Worm (Caenorhabditis elegans) whole organism, L4/young adult: ENCODE data around the gene glb-17.

Experiments
- W03F9.2 ChIP-seq: fragments of 150-350 bp; optimal IDR thresholded peaks from 2 replicates; lab custom pipeline; 2014; ENCODE audit warnings: missing biosample characterization, missing genetic modification characterization
- dao-5 ChIP-seq: sonication (generic microtip); optimal IDR thresholded peaks from 2 replicates; lab custom pipeline; 2016; ENCODE audit warnings: missing genotype, missing genetic modification characterization, moderate library complexity, missing compliant biosample characterization
- him-1 ChIP-seq: sonication (generic microtip); optimal IDR thresholded peaks from 2 replicates; lab custom pipeline; 2016; ENCODE audit warnings: missing genotype, missing genetic modification reagents, missing genetic modification characterization, missing compliant biosample characterization

The glb-17 gene

ce11 chrX:9546640-9547039 is 30.2 kb downstream of the glb-17 start:
- TF ChIP-seq W03F9.2 (tag; lab: Kevin White, UChicago) (no peak), him-1 (tag; lab: Kevin White, UChicago) (no peak), dao-5 (tag; lab: Kevin White, UChicago) (no peak)

ce11 chrX:9544405-9544804 is 32.4 kb downstream of the glb-17 start:
- TF ChIP-seq W03F9.2 (tag; lab: Kevin White, UChicago) (no peak), dao-5 (tag; lab: Kevin White, UChicago) (no peak), him-1 (tag; lab: Kevin White, UChicago) (no peak)

DNA sequence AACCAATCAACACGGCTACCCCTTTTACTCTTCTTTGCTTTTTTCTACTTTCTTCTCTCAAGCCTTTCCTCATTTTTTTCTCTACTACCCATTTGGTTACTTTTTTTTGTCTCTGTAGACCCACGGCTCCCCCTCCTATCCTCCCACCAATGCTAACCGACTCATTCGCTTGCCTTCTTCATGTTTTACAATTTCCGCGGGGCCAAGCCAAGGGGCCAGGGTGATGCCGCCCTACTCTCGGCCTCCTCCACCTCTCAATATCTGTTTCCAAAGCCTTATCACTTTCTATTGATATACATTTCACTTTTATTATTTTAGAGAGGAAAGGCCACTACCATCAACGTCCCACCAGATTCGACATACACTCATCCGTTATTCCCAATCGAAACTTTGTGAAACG is 33.5 kb downstream of the glb-17 start, which contains the start of gene F49E2.5:
Gene F49E2.5 (plus strand): TSS at position 301 of the 400 bp plus-strand sequence.
- TF ChIP-seq dao-5 (tag; lab: Kevin White, UChicago) (no peak), him-1 (tag; lab: Kevin White, UChicago) (no peak), W03F9.2 (tag; lab: Kevin White, UChicago) (no peak)

DNA sequence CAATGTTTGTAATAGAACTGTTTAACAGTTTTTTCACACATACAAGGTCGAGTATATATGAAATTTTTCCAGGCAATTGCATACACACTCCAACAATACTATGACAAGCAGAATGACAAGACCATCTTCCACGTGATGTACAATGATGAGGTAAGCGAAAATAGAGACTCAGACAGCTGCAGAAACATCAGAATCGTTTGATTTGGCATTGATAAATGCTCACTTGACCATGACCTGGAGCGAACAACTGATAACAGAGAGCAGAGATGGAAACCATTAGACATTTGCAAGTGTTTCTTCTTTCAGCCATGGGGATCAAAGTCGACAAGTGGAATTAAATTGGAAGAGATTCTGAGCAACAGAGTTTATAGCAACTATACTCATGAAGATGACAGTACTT is 36.4 kb downstream of the glb-17 start:
- TF ChIP-seq dao-5 (tag; lab: Kevin White, UChicago) (no peak), him-1 (tag; lab: Kevin White, UChicago) (no peak), W03F9.2 (tag; lab: Kevin White, UChicago) (no peak)

DNA sequence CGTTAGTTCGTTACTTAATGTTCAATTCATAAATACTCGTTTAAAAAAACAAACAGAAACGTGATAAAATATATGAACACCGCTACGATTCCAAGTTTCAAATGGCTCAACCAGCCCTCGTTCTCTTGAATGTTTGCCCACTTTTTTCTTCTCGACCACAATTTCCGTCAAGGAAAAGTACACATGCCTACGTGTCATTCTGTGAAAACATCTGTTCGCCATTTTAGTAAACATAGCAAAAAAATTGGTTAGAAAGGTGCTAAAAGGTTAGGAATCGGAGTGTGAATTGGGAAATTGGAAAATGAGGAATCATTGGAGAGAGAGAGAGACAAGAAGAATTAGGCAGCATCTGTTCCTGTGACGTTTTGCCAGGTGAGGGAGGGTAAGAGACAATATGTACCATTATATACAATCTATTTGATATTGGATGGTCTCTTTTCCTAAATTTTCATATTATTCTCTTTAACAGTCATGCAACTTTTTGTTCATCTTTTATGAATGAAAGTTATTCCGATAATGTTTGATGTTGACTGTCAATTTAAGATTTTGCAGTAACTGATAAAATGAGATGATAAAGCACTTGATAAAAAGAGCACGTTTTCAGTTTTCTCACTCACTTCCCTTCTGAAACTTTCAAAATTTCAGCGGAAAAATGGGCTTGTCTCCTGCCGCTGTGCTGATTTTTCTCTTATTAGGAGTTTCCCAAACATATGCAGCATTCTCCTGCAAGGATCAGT is 37.4 kb downstream of the glb-17 start, which contains the start of gene nuc-1:
Gene nuc-1 (plus strand): TSS at position 612 of the 737 bp plus-strand sequence.
- TF ChIP-seq dao-5 (tag; lab: Kevin White, UChicago), result no peak
- no peak for TF ChIP-seq him-1 (tag; lab: Kevin White, UChicago)
- no peak for TF ChIP-seq W03F9.2 (tag; lab: Kevin White, UChicago)

ce11 chrX:9537538-9538172 is 39.2 kb downstream of the glb-17 start:
- no peak for TF ChIP-seq him-1 (tag; lab: Kevin White, UChicago)
- no peak for TF ChIP-seq dao-5 (tag; lab: Kevin White, UChicago)
- TF ChIP-seq W03F9.2 (tag; lab: Kevin White, UChicago), result no peak

ce11 chrX:9536665-9537064 is 40.2 kb downstream of the glb-17 start, which contains the start of gene C07B5.8:
Gene C07B5.8 (minus strand): TSS chrX:9536765.
- TF ChIP-seq dao-5 (tag; lab: Kevin White, UChicago), result no peak
- TF ChIP-seq him-1 (tag; lab: Kevin White, UChicago), result no peak
- TF ChIP-seq W03F9.2 (tag; lab: Kevin White, UChicago), result no peak

DNA sequence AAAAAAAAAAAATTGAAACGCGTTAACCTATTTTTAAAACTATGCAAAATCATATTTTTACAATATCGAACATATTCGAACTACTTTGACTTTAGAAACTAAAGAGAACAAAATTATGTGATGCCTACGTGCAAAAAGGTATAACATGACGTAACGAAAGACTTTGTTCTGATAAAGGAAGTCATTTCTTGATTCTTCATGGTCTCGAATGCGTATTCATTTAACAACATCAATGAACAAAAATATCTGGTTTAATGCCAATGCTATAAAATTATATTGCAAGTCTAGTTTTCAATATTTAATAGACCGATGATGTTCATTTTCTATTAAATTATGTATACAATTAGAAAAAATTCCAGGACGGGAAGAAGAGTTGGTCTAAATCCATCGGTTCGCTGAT is 40.8 kb downstream of the glb-17 start:
- TF ChIP-seq him-1 (tag; lab: Kevin White, UChicago) (no peak), dao-5 (tag; lab: Kevin White, UChicago) (no peak), W03F9.2 (tag; lab: Kevin White, UChicago) (no peak)

DNA sequence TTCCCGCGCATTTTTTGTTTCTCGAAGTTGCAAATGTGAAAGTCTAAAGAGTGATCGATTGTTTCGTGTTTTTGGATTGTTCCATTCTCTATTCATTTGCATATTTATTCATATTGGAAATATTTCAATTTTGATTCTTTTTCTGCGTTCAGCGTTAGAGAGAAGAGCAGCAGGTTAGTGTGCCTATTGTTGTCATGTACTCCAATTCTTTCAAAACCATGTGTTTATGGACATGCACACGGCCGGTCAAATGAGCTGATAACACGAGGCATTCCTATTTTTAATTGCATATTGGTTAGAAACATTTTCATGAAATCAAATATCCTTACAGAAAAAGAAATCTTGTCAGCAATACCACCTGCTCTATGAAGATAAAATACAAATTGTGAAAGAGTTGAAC is 45.2 kb downstream of the glb-17 start:
- no peak for TF ChIP-seq him-1 (tag; lab: Kevin White, UChicago)
- TF ChIP-seq W03F9.2 (tag; lab: Kevin White, UChicago), result no peak
- no peak for TF ChIP-seq dao-5 (tag; lab: Kevin White, UChicago)

- no peak for TF ChIP-seq dao-5 (tag; lab: Kevin White, UChicago)
- no peak for TF ChIP-seq him-1 (tag; lab: Kevin White, UChicago)
- no peak for TF ChIP-seq W03F9.2 (tag; lab: Kevin White, UChicago)
Observed at ce11 chrX:9529360-9529759, 47.5 kb downstream of the glb-17 start, which contains the start of gene C07B5.4. Gene C07B5.4 (plus strand): TSS chrX:9529660.

DNA sequence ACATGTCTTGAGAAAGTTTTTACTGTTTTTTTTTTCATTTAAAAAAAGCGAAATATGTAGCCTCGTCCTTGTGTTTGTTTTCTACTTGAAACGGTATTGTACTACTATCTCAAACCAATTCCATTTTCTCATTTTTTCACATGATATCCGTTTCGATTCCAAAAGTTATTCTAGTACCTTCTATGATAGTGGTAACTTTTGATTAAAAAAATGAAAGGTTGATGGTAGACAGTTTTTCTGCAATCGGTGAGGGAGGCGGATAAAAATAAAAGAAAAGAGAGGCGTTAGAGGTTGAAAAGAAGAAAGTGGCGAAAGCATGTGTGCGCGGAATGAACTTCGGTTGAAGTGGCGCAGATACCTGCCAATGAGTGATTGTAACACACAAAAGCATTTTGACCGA is 48.9 kb downstream of the glb-17 start:
- TF ChIP-seq W03F9.2 (tag; lab: Kevin White, UChicago), result no peak
